Fruit fly (Drosophila melanogaster) whole organism, embryonic: ENCODE results near the gene pps.

Experiments
- ATbp ChIP-seq: fragments of 200-800 bp; sonication (Bioruptor generic); optimal IDR thresholded peaks from 2 replicates; lab custom pipeline; 2017; ENCODE audit warnings: missing biosample characterization, mild to moderate bottlenecking, missing genetic modification characterization, missing genetic modification reagents
- Asciz ChIP-seq: fragments of 200-800 bp; sonication (Bioruptor generic); optimal IDR thresholded peaks from 2 replicates; lab custom pipeline; 2017; ENCODE audit warnings: missing biosample characterization, mild to moderate bottlenecking, missing genetic modification characterization, missing genetic modification reagents
- Bdp1 ChIP-seq: fragments of 200-800 bp; sonication (Bioruptor generic); optimal IDR thresholded peaks from 3 replicates; lab custom pipeline; 2016; ENCODE audit warnings: missing biosample characterization, missing genetic modification characterization
- Blimp-1 ChIP-seq: fragments of 200-800 bp; sonication (Bioruptor generic); optimal IDR thresholded peaks from 3 replicates; lab custom pipeline; 2018; ENCODE audit warnings: missing biosample characterization, missing genetic modification characterization, mild to moderate bottlenecking, moderate library complexity, missing genetic modification reagents
- CG13424 ChIP-seq: fragments of 200-800 bp; sonication (Bioruptor generic); optimal IDR thresholded peaks from 2 replicates; lab custom pipeline; 2019; ENCODE audit warnings: missing biosample characterization, mild to moderate bottlenecking, missing genetic modification characterization, moderate library complexity
- CG13775 ChIP-seq: fragments of 200-800 bp; sonication (Bioruptor generic); optimal IDR thresholded peaks from 3 replicates; lab custom pipeline; 2017; ENCODE audit warnings: missing biosample characterization, mild to moderate bottlenecking, missing genetic modification characterization
- CG17361 ChIP-seq: fragments of 200-800 bp; sonication (Bioruptor generic); IDR thresholded peaks from 3 replicates; pipeline ENCODE4 v1.3.6; 2022; ENCODE audit warnings: missing biosample characterization, missing genetic modification characterization
- CG17802 ChIP-seq: fragments of 200-800 bp; sonication (Bioruptor generic); optimal IDR thresholded peaks from 2 replicates; lab custom pipeline; 2018; ENCODE audit warnings: missing biosample characterization, mild to moderate bottlenecking, missing genetic modification characterization, moderate library complexity
- CG18764 ChIP-seq: fragments of 200-800 bp; sonication (Bioruptor generic); optimal IDR thresholded peaks from 3 replicates; lab custom pipeline; 2016; ENCODE audit warnings: missing biosample characterization, missing genetic modification characterization
- CG2199 ChIP-seq: fragments of 200-800 bp; sonication (Bioruptor generic); IDR thresholded peaks from 3 replicates; pipeline ENCODE4 v1.3.6; 2022; ENCODE audit warnings: missing biosample characterization, missing genetic modification characterization
- CG2889 ChIP-seq: fragments of 200-800 bp; sonication (Bioruptor generic); IDR thresholded peaks from 3 replicates; pipeline ENCODE4 v1.3.6; 2022; ENCODE audit warnings: missing biosample characterization, missing genetic modification characterization
- CG3163 ChIP-seq: fragments of 200-800 bp; sonication (Bioruptor generic); optimal IDR thresholded peaks from 3 replicates; lab custom pipeline; 2016; ENCODE audit warnings: missing biosample characterization, missing genetic modification characterization
- CG4820 ChIP-seq: fragments of 200-800 bp; sonication (Bioruptor generic); optimal IDR thresholded peaks from 3 replicates; lab custom pipeline; 2016; ENCODE audit warnings: missing biosample characterization, missing genetic modification characterization
- CG4854 ChIP-seq: fragments of 200-800 bp; sonication (Bioruptor generic); optimal IDR thresholded peaks from 2 replicates; lab custom pipeline; 2016; ENCODE audit warnings: missing biosample characterization, missing genetic modification characterization, inconsistent platforms
- CG6689 ChIP-seq: fragments of 200-800 bp; sonication (Bioruptor generic); IDR thresholded peaks from 2 replicates; pipeline ENCODE4 v1.3.6; 2022; ENCODE audit warnings: missing biosample characterization, missing genetic modification characterization
- CG6791 ChIP-seq: fragments of 200-800 bp; sonication (Bioruptor generic); IDR thresholded peaks from 3 replicates; pipeline ENCODE4 v1.3.6; 2022; ENCODE audit warnings: missing biosample characterization, missing genetic modification characterization; ENCODE audit not compliant: partially characterized antibody
- CG7357 ChIP-seq: fragments of 200-800 bp; sonication (Bioruptor generic); IDR thresholded peaks from 3 replicates; pipeline ENCODE4 v1.3.6; 2022; ENCODE audit warnings: missing biosample characterization, missing genetic modification characterization
- CG8924 ChIP-seq: fragments of 200-800 bp; optimal IDR thresholded peaks from 3 replicates; lab custom pipeline; 2019; ENCODE audit warnings: missing biosample characterization, mild to moderate bottlenecking, missing genetic modification characterization, moderate library complexity
- Dbx ChIP-seq: fragments of 200-800 bp; sonication (Bioruptor generic); IDR thresholded peaks from 3 replicates; pipeline ENCODE4 v1.3.6; 2022; ENCODE audit warnings: missing biosample characterization, missing genetic modification characterization
- Dfd ChIP-seq, 2 experiments: fragments of >200 bp; optimal IDR thresholded peaks; 2 replicates each; lab custom pipeline; 2017; ENCODE audit warnings: missing biosample characterization in 2 of 2, missing genetic modification characterization in 2 of 2
- Dref ChIP-seq: fragments of 200-800 bp; sonication (Bioruptor generic); IDR thresholded peaks from 2 replicates; pipeline ENCODE4 v1.3.6; 2022; ENCODE audit warnings: missing biosample characterization, missing genetic modification characterization
- E2f2 ChIP-seq: fragments of 200-800 bp; sonication (Bioruptor generic); IDR thresholded peaks from 2 replicates; pipeline ENCODE4 v1.3.6; 2022; ENCODE audit warnings: missing biosample characterization, missing genetic modification characterization
- Ets65A ChIP-seq: fragments of 200-800 bp; sonication (Bioruptor generic); peaks from one replicate; lab custom pipeline; 2016; ENCODE audit warnings: missing biosample characterization, missing genetic modification characterization
- HLH3B ChIP-seq: fragments of 200-800 bp; sonication (Bioruptor generic); IDR thresholded peaks from 2 replicates; pipeline ENCODE4 v1.3.6; 2022; ENCODE audit warnings: missing biosample characterization, missing genetic modification characterization
- HmgZ ChIP-seq: fragments of 200-800 bp; sonication (Bioruptor generic); optimal IDR thresholded peaks from 2 replicates; lab custom pipeline; 2018; ENCODE audit warnings: missing biosample characterization, mild to moderate bottlenecking, missing genetic modification characterization
- MESR4 ChIP-seq: fragments of 200-800 bp; sonication (Bioruptor generic); optimal IDR thresholded peaks from 2 replicates; lab custom pipeline; 2018; ENCODE audit warnings: missing biosample characterization, mild to moderate bottlenecking, missing genetic modification characterization, moderate library complexity
- Med ChIP-seq: fragments of 200-800 bp; sonication (Bioruptor generic); peaks from one replicate; lab custom pipeline; 2016; ENCODE audit warnings: missing biosample characterization, missing genetic modification characterization, mild to moderate bottlenecking, inconsistent platforms, moderate library complexity
- TFAM ChIP-seq: fragments of 200-800 bp; sonication (Bioruptor generic); optimal IDR thresholded peaks from 2 replicates; lab custom pipeline; 2017; ENCODE audit warnings: missing biosample characterization, missing genetic modification characterization, inconsistent platforms
- caup ChIP-seq: fragments of 200-800 bp; sonication (Bioruptor generic); optimal IDR thresholded peaks from 3 replicates; lab custom pipeline; 2017; ENCODE audit warnings: missing biosample characterization, mild to moderate bottlenecking, missing genetic modification characterization, moderate library complexity; ENCODE audit not compliant: severe bottlenecking
- chif ChIP-seq, 2 experiments: fragments of 200-800 bp; sonication (Bioruptor generic); optimal IDR thresholded peaks; 3 replicates each; lab custom pipeline; 2016; ENCODE audit warnings: missing biosample characterization in 2 of 2, missing genetic modification characterization in 2 of 2
- ci ChIP-seq: fragments of 200-800 bp; sonication (Bioruptor generic); IDR thresholded peaks from 3 replicates; pipeline ENCODE4 v1.3.6; 2022; ENCODE audit warnings: missing biosample characterization, missing genetic modification characterization
- dm ChIP-seq: fragments of 200-800 bp; sonication (Bioruptor generic); optimal IDR thresholded peaks from 3 replicates; lab custom pipeline; 2016; ENCODE audit warnings: missing biosample characterization, missing genetic modification characterization
- dpn ChIP-seq, 2 experiments: fragments of 200-800 bp; sonication (Bioruptor generic); optimal IDR thresholded peaks; 3 replicates each; lab custom pipeline; 2016; ENCODE audit warnings: missing biosample characterization in 2 of 2, missing genetic modification characterization in 2 of 2
- ftz-f1 ChIP-seq: fragments of 200-800 bp; sonication (Bioruptor generic); optimal IDR thresholded peaks from 2 replicates; lab custom pipeline; 2016; ENCODE audit warnings: missing biosample characterization, missing genetic modification characterization
- hkb ChIP-seq, 2 experiments: fragments of 200-800 bp in 1 of 2; fragments of >200 bp in 1 of 2; sonication (Bioruptor generic) in 1 of 2; IDR thresholded peaks in 1 of 2; optimal IDR thresholded peaks in 1 of 2; 2 replicates each; pipeline versions ENCODE4 v1.3.6 to Lab custom; 2017 to 2022; ENCODE audit warnings: missing biosample characterization in 1 of 2, missing genetic modification characterization in 1 of 2
- inv ChIP-seq: fragments of 200-800 bp; sonication (Bioruptor generic); IDR thresholded peaks from 2 replicates; pipeline ENCODE4 v1.3.6; 2022; ENCODE audit warnings: missing biosample characterization, missing genetic modification characterization; ENCODE audit not compliant: partially characterized antibody
- jing ChIP-seq: fragments of 200-800 bp; sonication (Bioruptor generic); optimal IDR thresholded peaks from 2 replicates; lab custom pipeline; 2018; ENCODE audit warnings: missing biosample characterization, mild to moderate bottlenecking, missing genetic modification characterization
- knrl ChIP-seq: fragments of 200-800 bp; sonication (Bioruptor generic); IDR thresholded peaks from 3 replicates; pipeline ENCODE4 v1.3.6; 2022; ENCODE audit warnings: missing biosample characterization, missing genetic modification characterization; ENCODE audit not compliant: partially characterized antibody
- peb ChIP-seq: fragments of 200-800 bp; sonication (Bioruptor generic); IDR thresholded peaks from 2 replicates; pipeline ENCODE4 v1.3.6; 2022; ENCODE audit warnings: missing biosample characterization, missing genetic modification characterization
- phol ChIP-seq: fragments of 200-800 bp; sonication (Bioruptor generic); optimal IDR thresholded peaks from 3 replicates; lab custom pipeline; 2018; ENCODE audit warnings: missing biosample characterization, mild to moderate bottlenecking, missing genetic modification characterization, moderate library complexity
- psq ChIP-seq: fragments of 200-800 bp; sonication (Bioruptor generic); optimal IDR thresholded peaks from 2 replicates; lab custom pipeline; 2017; ENCODE audit warnings: missing biosample characterization, missing genetic modification characterization
- ranshi ChIP-seq: fragments of 200-800 bp; sonication (Bioruptor generic); IDR thresholded peaks from 2 replicates; pipeline ENCODE4 v1.3.6; 2022; ENCODE audit warnings: missing biosample characterization, missing genetic modification characterization
- sima ChIP-seq: fragments of 200-800 bp; sonication (Bioruptor generic); optimal IDR thresholded peaks from 2 replicates; lab custom pipeline; 2016; ENCODE audit warnings: missing biosample characterization, missing genetic modification characterization
- sr ChIP-seq: fragments of 200-800 bp; sonication (Bioruptor generic); IDR thresholded peaks from 3 replicates; pipeline ENCODE4 v1.3.6; 2022; ENCODE audit warnings: missing biosample characterization, missing genetic modification characterization
- zen2 ChIP-seq: fragments of 200-800 bp; sonication (Bioruptor generic); IDR thresholded peaks from 3 replicates; pipeline ENCODE4 v1.3.6; 2022; ENCODE audit warnings: missing biosample characterization, missing genetic modification characterization; ENCODE audit not compliant: partially characterized antibody

The pps gene

DNA sequence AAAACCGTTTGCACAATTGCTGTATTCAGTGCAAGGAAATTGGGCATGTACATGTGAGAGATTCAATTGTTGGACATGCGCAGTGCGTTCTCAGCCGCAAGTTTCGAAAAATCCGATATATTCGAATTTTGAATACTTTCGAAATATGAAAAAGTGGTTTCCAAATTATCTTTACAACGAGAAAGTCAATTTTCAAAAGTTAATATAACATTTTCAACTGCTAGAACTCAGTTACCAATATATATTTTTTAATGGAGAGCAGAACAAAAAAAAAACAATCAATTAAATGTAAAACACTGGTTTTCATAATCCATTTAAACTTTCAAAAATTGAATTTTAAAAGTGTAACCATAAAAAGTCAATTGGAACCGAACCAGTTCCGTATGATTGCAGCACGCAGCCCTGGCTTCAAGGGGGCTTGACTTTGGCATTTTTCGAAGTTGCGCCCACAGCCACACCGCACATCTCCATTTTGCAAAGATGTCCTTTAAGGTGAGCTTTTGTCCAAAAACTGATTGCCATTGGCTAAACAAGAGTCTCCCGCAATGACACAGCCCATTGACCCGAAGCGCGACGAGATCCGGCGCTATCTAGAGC lies 8.8 kb downstream of the pps start, which contains the start of the genes Scgbeta and CG17202 (continued):
- TF ChIP-seq chif (GFP tag; optimal IDR thresholded peaks at IDR 0.05; lab: Kevin White, UChicago) (peak in 1 of 2 experiments; percentile 8), Dref (GFP tag; lab: Robert Waterston, UW) (peak; percentile 45; the same call in 1 of the 2 replicates), TFAM (GFP tag; lab: Kevin White, UChicago) (no peak), CG17802 (tag; lab: Kevin White, UChicago) (no peak), E2f2 (peak; percentile 72), jing (GFP tag; lab: Kevin White, UChicago) (no peak), CG7357 (GFP tag; lab: Robert Waterston, UW) (no peak), CG2199 (GFP tag; lab: Robert Waterston, UW) (no peak), CG3163 (GFP tag; lab: Kevin White, UChicago) (no peak)

DNA sequence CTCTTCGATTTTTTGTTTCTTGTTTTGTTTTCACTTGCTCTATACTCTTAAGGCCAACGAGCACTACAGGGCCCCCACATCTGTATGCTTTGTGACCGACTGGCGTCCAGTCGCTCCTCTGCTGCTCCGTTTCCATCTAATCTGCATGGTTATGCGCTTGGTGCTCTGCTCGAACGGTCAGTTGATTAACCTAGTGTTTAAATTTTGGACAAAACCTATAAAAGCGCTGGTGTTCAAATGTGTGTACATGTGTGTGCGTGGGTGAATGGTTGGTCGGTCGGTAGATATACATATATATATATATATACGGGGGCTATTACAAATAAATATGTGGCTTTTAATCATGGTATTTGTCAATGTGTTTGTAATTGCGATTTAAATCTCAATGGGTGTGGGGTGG lies 10.4 kb downstream of the pps start:
- no peak for TF ChIP-seq CG13775 (GFP tag; lab: Kevin White, UChicago)
- 0 out of 3 replicates have a peak, but pooled peaks have one; percentile 34 for TF ChIP-seq CG6791
- TF ChIP-seq Med (GFP tag; lab: Kevin White, UChicago), result peak; percentile 30
- peak; percentile 44 for TF ChIP-seq Ets65A (GFP tag; lab: Kevin White, UChicago)
- TF ChIP-seq CG13424, result no peak
- no peak for TF ChIP-seq ranshi (GFP tag; lab: Robert Waterston, UW)
- peak; percentile 8; the same call in 1 of the 3 replicates for TF ChIP-seq sr (GFP tag; lab: Robert Waterston, UW)
- TF ChIP-seq Asciz (GFP tag; lab: Kevin White, UChicago), result no peak

DNA sequence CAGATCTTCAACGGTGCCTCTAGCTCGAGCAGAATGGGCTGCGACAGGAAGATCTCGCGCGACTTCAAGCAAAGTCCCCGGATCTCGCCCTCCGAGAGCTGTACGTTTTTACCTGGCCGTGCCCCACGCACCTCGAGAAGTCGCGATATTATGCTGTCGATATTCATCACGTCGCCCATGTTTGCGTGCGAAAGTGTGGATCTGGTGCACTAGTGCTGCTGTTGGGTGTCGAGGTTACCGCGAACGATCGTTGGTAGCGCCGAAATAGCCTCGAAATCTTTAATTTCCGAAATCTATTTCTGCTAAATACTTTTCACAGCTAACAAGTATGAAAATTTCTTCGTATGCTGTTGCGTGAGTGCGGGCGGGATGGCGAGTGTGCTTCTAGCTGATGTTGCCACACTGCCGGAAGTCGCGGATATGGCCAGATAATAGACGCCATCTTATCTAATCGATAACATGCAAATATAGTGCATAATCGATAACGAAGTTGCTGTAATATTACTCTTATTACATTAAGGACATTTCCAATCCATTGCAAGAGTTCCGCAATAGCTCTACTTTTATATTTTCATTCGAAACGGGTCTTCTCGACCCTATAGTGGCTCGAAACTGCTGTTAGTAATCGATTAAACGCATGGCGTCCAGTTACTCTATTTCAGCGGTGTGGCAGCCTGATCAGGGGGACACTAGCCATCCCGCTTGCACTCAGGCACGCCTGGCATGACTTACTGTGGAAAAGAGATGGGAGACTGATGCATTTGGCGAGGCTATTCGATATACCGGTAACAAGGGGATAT lies 12.1 kb downstream of the pps start, which contains the start of gene Pp1-87B:
TSS of gene Pp1-87B (minus strand) at position 408 of the 800 bp plus-strand sequence.
- no peak for TF ChIP-seq Dbx (GFP tag; lab: Robert Waterston, UW)
- TF ChIP-seq ftz-f1 (GFP tag; lab: Kevin White, UChicago), result no peak
- no peak for TF ChIP-seq CG4820 (GFP tag; lab: Kevin White, UChicago)
- no peak for TF ChIP-seq Bdp1 (GFP tag; lab: Kevin White, UChicago)
- TF ChIP-seq dm, result peak; percentile 89
- TF ChIP-seq hkb (optimal IDR thresholded peaks at IDR 0.05; lab: Kevin White, UChicago), result peak; percentile 92
- TF ChIP-seq hkb (GFP tag; IDR thresholded peaks at IDR 0.05; lab: Robert Waterston, UW), result no peak
- no peak for TF ChIP-seq Blimp-1 (GFP tag; lab: Kevin White, UChicago)
- no peak for TF ChIP-seq CG18764 (GFP tag; lab: Kevin White, UChicago)
- peak; percentile 100 for TF ChIP-seq phol (tag; lab: Kevin White, UChicago)
- TF ChIP-seq E2f2, result no peak
- TF ChIP-seq ci, result 0 out of 3 replicates have a peak, but pooled peaks have one; percentile 5
- TF ChIP-seq peb (GFP tag; lab: Robert Waterston, UW), result no peak
- TF ChIP-seq psq (GFP tag; lab: Kevin White, UChicago), result no peak
- no peak for TF ChIP-seq CG6689 (GFP tag; lab: Robert Waterston, UW)
- TF ChIP-seq CG4854 (GFP tag; lab: Kevin White, UChicago), result no peak
- TF ChIP-seq MESR4, result peak; percentile 98
- TF ChIP-seq CG17361 (GFP tag; lab: Robert Waterston, UW), result peak; percentile 80
- no peak for TF ChIP-seq sima (GFP tag; lab: Kevin White, UChicago)
- TF ChIP-seq inv (GFP tag; lab: Robert Waterston, UW), result peak; percentile 25; the same call in 1 of the 2 replicates
- TF ChIP-seq Dfd (GFP tag; optimal IDR thresholded peaks at IDR 0.05; lab: Kevin White, UChicago), result peak in 1 of 2 experiments; percentile 30
- TF ChIP-seq HmgZ (tag; lab: Kevin White, UChicago), result peak; percentile 37
- no peak for TF ChIP-seq ATbp (GFP tag; lab: Kevin White, UChicago)
- TF ChIP-seq zen2, result no peak
- TF ChIP-seq caup (GFP tag; lab: Kevin White, UChicago), result peak; percentile 28
- TF ChIP-seq HLH3B, result no peak
- TF ChIP-seq CG8924 (tag; lab: Kevin White, UChicago), result peak; percentile 43
- TF ChIP-seq knrl (GFP tag; lab: Robert Waterston, UW), result peak; percentile 43; the same call in 2 of the 3 replicates
- no peak for TF ChIP-seq CG2889 (GFP tag; lab: Robert Waterston, UW)
- TF ChIP-seq dpn (GFP tag; optimal IDR thresholded peaks at IDR 0.05; lab: Kevin White, UChicago), result peak in 1 of 2 experiments; percentile 11
